Worm (Caenorhabditis elegans): ENCODE results near the gene hpo-9.
A peak's percentile ranks its signal among the peaks of the same experiment; 100 is the strongest.

hpo-9 gene

ce11 chrV:7199932-7200331, 37.0 kb downstream of the hpo-9 start, which contains the start of gene F09G2.1:
TSS of gene F09G2.1 (plus strand) at chrV:7200232.
- no peak for TF ChIP-seq isw-1 (GFP tag; IDR thresholded peaks at IDR 0.05)
- no peak for TF ChIP-seq sox-4 (tag; optimal IDR thresholded peaks at IDR 0.05)
- TF ChIP-seq fos-1 (tag; optimal IDR thresholded peaks at IDR 0.05), result no peak

- TF ChIP-seq nhr-28 (tag; optimal IDR thresholded peaks at IDR 0.05), result no peak
- no peak for TF ChIP-seq snu-23 (GFP tag; optimal IDR thresholded peaks at IDR 0.05)
- TF ChIP-seq blmp-1 (tag; optimal IDR thresholded peaks at IDR 0.05), result no peak
- no peak for TF ChIP-seq vab-15 (tag; optimal IDR thresholded peaks at IDR 0.05)
- no peak for TF ChIP-seq F16B12.6 (tag; optimal IDR thresholded peaks at IDR 0.05)
- no peak for TF ChIP-seq ceh-88 (GFP tag; IDR thresholded peaks at IDR 0.05)
- no peak for TF ChIP-seq irx-1 (tag; optimal IDR thresholded peaks at IDR 0.05)
- TF ChIP-seq lin-13 (GFP tag; optimal IDR thresholded peaks at IDR 0.05), result no peak
- no peak for TF ChIP-seq nhr-85 (tag)
Observed at ce11 chrV:7199077-7199476, 37.9 kb downstream of the hpo-9 start.

- TF ChIP-seq ama-1 (optimal IDR thresholded peaks at IDR 0.05), result peak; percentile 81
- peak; percentile 1 for TF ChIP-seq nhr-71 (tag; optimal IDR thresholded peaks at IDR 0.05)
- peak; percentile 59 for TF ChIP-seq aly-2 (tag; optimal IDR thresholded peaks at IDR 0.05)
- TF ChIP-seq nhr-90 (tag; optimal IDR thresholded peaks at IDR 0.05; ENCODE audit: poor library complexity), result peak; percentile 13
- peak; percentile 66 for TF ChIP-seq elt-2 (tag; optimal IDR thresholded peaks at IDR 0.05)
- no peak for TF ChIP-seq nhr-20 (tag; optimal IDR thresholded peaks at IDR 0.05)
- TF ChIP-seq snu-23 (GFP tag; optimal IDR thresholded peaks at IDR 0.05), result peak; percentile 9
- TF ChIP-seq unc-62 (GFP tag; optimal IDR thresholded peaks at IDR 0.05), result no peak
- peak; percentile 45 for TF ChIP-seq nhr-85 (tag)
- peak in 1 of 2 experiments; percentile 31 for TF ChIP-seq lin-35 (GFP tag; optimal IDR thresholded peaks at IDR 0.05)
- TF ChIP-seq C16A3.4 (tag; optimal IDR thresholded peaks at IDR 0.05), result no peak
- peak; percentile 2 for TF ChIP-seq pax-3 (tag; optimal IDR thresholded peaks at IDR 0.05)
- TF ChIP-seq nhr-47 (tag; optimal IDR thresholded peaks at IDR 0.05), result peak; percentile 4
- no peak for TF ChIP-seq efl-1 (optimal IDR thresholded peaks at IDR 0.05)
- peak in 1 of 2 experiments; percentile 91 for TF ChIP-seq efl-1 (GFP tag; optimal IDR thresholded peaks at IDR 0.05 in 1 of 2)
Observed at ce11 chrV:7198403-7198802, 38.5 kb downstream of the hpo-9 start.

- TF ChIP-seq tbx-2 (tag; optimal IDR thresholded peaks at IDR 0.05), result no peak
- no peak for TF ChIP-seq pax-3 (tag; optimal IDR thresholded peaks at IDR 0.05)
- no peak for TF ChIP-seq grh-1 (GFP tag; IDR thresholded peaks at IDR 0.05)
- TF ChIP-seq ceh-82 (tag; optimal IDR thresholded peaks at IDR 0.05), result no peak
- TF ChIP-seq mef-2 (tag; optimal IDR thresholded peaks at IDR 0.05), result no peak
- no peak for TF ChIP-seq ceh-88 (GFP tag; IDR thresholded peaks at IDR 0.05)
Observed at ce11 chrV:7197036-7197435, 39.9 kb downstream of the hpo-9 start.

ce11 chrV:7196498-7196966, 40.4 kb downstream of the hpo-9 start, which contains the start of gene F09G2.2:
TSS of gene F09G2.2 (plus strand) at chrV:7196916.
- peak; percentile 34 for TF ChIP-seq vab-15 (tag; optimal IDR thresholded peaks at IDR 0.05)
- peak; percentile 90 for TF ChIP-seq lin-13 (GFP tag; optimal IDR thresholded peaks at IDR 0.05)
- peak; percentile 92 to 93 (median 92) for TF ChIP-seq dpl-1 (GFP tag; optimal IDR thresholded peaks at IDR 0.05)
- TF ChIP-seq ceh-88 (GFP tag; IDR thresholded peaks at IDR 0.05), result peak; percentile 74
- peak; percentile 66; the same call in 1 of the 2 replicates for TF ChIP-seq unc-98 (GFP tag; IDR thresholded peaks at IDR 0.05)
- no peak for TF ChIP-seq nhr-76 (tag; optimal IDR thresholded peaks at IDR 0.05)
- TF ChIP-seq tbx-2 (tag; optimal IDR thresholded peaks at IDR 0.05), result peak; percentile 91
- peak; percentile 93 for TF ChIP-seq swsn-7 (tag; optimal IDR thresholded peaks at IDR 0.05)
- peak in 1 of 2 experiments; percentile 75 for TF ChIP-seq ztf-11 (tag; optimal IDR thresholded peaks at IDR 0.05)
- TF ChIP-seq C16A3.4 (tag; optimal IDR thresholded peaks at IDR 0.05), result peak; percentile 95
- peak; percentile 63 for TF ChIP-seq ama-1 (optimal IDR thresholded peaks at IDR 0.05)
- no peak for TF ChIP-seq sox-4 (tag; optimal IDR thresholded peaks at IDR 0.05)
- TF ChIP-seq hlh-4 (tag; optimal IDR thresholded peaks at IDR 0.05), result no peak
- peak; percentile 91 for TF ChIP-seq lin-14 (GFP tag; optimal IDR thresholded peaks at IDR 0.05)
- peak in 4 of 6 experiments; percentile 14 to 93 (median 68) for TF ChIP-seq elt-3 (tag; optimal IDR thresholded peaks at IDR 0.05)
- peak; percentile 94 for TF ChIP-seq xbp-1 (tag; optimal IDR thresholded peaks at IDR 0.05)
- peak; percentile 29 for TF ChIP-seq lir-3 (tag; optimal IDR thresholded peaks at IDR 0.05; ENCODE audit: poor library complexity)
- peak; percentile 87 for TF ChIP-seq grh-1 (GFP tag; IDR thresholded peaks at IDR 0.05)
- peak; percentile 82 for TF ChIP-seq dsc-1 (tag; optimal IDR thresholded peaks at IDR 0.05)
- peak; percentile 82 for TF ChIP-seq irx-1 (tag; optimal IDR thresholded peaks at IDR 0.05)
- no peak for TF ChIP-seq hlh-17 (GFP tag; optimal IDR thresholded peaks at IDR 0.05; ENCODE audit: borderline replicate concordance)
- TF ChIP-seq hpl-2 (GFP tag; optimal IDR thresholded peaks at IDR 0.05), result peak; percentile 52
- TF ChIP-seq C04F5.9 (tag; optimal IDR thresholded peaks at IDR 0.05), result peak; percentile 22
- no peak for TF ChIP-seq aha-1 (tag; optimal IDR thresholded peaks at IDR 0.05)
- peak in 1 of 2 experiments; percentile 90 for TF ChIP-seq mdl-1 (tag; optimal IDR thresholded peaks at IDR 0.05)
